Worm (Caenorhabditis elegans): Measurements from ENCODE around the gene paic-1.

DNA sequence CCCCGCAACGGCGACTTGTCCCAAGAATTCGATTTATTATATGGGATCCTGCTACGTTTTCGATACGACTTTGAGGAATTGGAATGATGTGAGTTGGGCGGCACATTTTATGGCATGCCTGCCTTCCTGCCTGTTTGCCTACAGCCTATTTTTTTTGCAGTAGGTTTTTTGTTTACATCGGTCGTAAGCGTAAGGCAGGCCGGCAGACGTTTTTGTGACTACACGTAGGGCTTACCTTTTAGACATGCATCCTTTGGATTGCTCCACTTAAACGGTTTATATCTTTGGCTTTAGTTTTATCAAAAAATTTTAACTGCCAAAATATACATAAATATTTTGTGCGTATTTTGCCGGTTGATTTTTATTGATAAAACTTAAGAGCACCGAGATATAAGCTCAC is 13.1 kb downstream of the paic-1 start:
- TF ChIP-seq him-1 (tag; optimal IDR thresholded peaks at IDR 0.05) (no peak), dao-5 (tag; optimal IDR thresholded peaks at IDR 0.05) (no peak), W03F9.2 (tag; optimal IDR thresholded peaks at IDR 0.05) (no peak)
